Worm (Caenorhabditis elegans) whole organism, L1 larva: ENCODE results near the gene nhr-199.

Source experiments
- blmp-1 ChIP-seq: fragments of 150-350 bp; optimal IDR thresholded peaks from 2 replicates; lab custom pipeline; 2014; ENCODE audit warnings: missing biosample characterization, missing genetic modification characterization
- ceh-82 ChIP-seq, 3 experiments: fragments of 150-350 bp in 1 of 3; sonication (generic microtip) in 2 of 3; optimal IDR thresholded peaks; 2 replicates each; lab custom pipeline; 2014 to 2017; ENCODE audit warnings: missing biosample characterization in 3 of 3, missing genetic modification characterization in 3 of 3
- efl-3 ChIP-seq: fragments of 200-800 bp; sonication (Bioruptor generic); optimal IDR thresholded peaks from 2 replicates; lab custom pipeline; 2018; ENCODE audit warnings: mild to moderate bottlenecking, missing genetic modification characterization, missing compliant biosample characterization
- egl-13 ChIP-seq: sonication (generic microtip); optimal IDR thresholded peaks from 2 replicates; lab custom pipeline; 2016; ENCODE audit warnings: missing genotype, missing genetic modification reagents, missing genetic modification characterization, missing compliant biosample characterization
- elt-2 ChIP-seq: sonication (generic microtip); optimal IDR thresholded peaks from 2 replicates; lab custom pipeline; 2016; ENCODE audit warnings: missing genetic modification characterization, mild to moderate bottlenecking, inconsistent platforms, missing compliant biosample characterization, missing genetic modification reagents
- lin-39 ChIP-seq: fragments of 150-350 bp; optimal IDR thresholded peaks from 2 replicates; lab custom pipeline; 2014; ENCODE audit warnings: missing biosample characterization, missing genetic modification reagents, missing genetic modification characterization
- mdl-1 ChIP-seq, 2 experiments: fragments of 150-350 bp; optimal IDR thresholded peaks; 2 replicates each; lab custom pipeline; 2014 to 2017; ENCODE audit warnings: missing biosample characterization in 2 of 2, missing genetic modification characterization in 2 of 2, inconsistent platforms in 1 of 2
- nhr-12 ChIP-seq: sonication (generic microtip); optimal IDR thresholded peaks from 2 replicates; lab custom pipeline; 2017; ENCODE audit warnings: missing biosample characterization, missing genetic modification characterization
- nhr-20 ChIP-seq: sonication (generic microtip); optimal IDR thresholded peaks from 2 replicates; lab custom pipeline; 2016; ENCODE audit warnings: mild to moderate bottlenecking, missing genetic modification characterization, missing compliant biosample characterization
- nhr-47 ChIP-seq: sonication (generic microtip); optimal IDR thresholded peaks from 2 replicates; lab custom pipeline; 2016; ENCODE audit warnings: mild to moderate bottlenecking, missing genetic modification characterization, moderate library complexity, missing compliant biosample characterization
- tlp-1 ChIP-seq: fragments of 150-350 bp; optimal IDR thresholded peaks from 2 replicates; lab custom pipeline; 2014; ENCODE audit warnings: missing biosample characterization, missing genetic modification characterization
- zag-1 ChIP-seq: fragments of 150-350 bp; optimal IDR thresholded peaks from 2 replicates; lab custom pipeline; 2014; ENCODE audit warnings: missing biosample characterization, missing genetic modification characterization
- ztf-11 ChIP-seq, 2 experiments: sonication (generic microtip); optimal IDR thresholded peaks; 2 replicates each; lab custom pipeline; 2016 to 2017; ENCODE audit warnings: missing genetic modification characterization in 2 of 2, missing biosample characterization in 1 of 2, missing compliant biosample characterization in 1 of 2

- TF ChIP-seq mdl-1 (tag; optimal IDR thresholded peaks at IDR 0.05; lab: Kevin White, UChicago), result peak in 1 of 2 experiments; percentile 61
- TF ChIP-seq efl-3 (GFP tag; lab: Kevin White, UChicago), result no peak
- TF ChIP-seq elt-2 (tag; lab: Kevin White, UChicago), result peak; percentile 98
- TF ChIP-seq zag-1 (tag; lab: Kevin White, UChicago), result no peak
- no peak for TF ChIP-seq nhr-47 (tag; lab: Kevin White, UChicago)
- peak; percentile 46 for TF ChIP-seq blmp-1 (tag; lab: Kevin White, UChicago)
- no peak for TF ChIP-seq lin-39 (tag; lab: Kevin White, UChicago)
- no peak for TF ChIP-seq egl-13 (tag; lab: Kevin White, UChicago)
- no peak for TF ChIP-seq nhr-12 (tag; lab: Kevin White, UChicago)
- TF ChIP-seq ztf-11 (tag; optimal IDR thresholded peaks at IDR 0.05; lab: Kevin White, UChicago), result no peak
- TF ChIP-seq ceh-82 (tag; optimal IDR thresholded peaks at IDR 0.05; lab: Kevin White, UChicago), result no peak
- TF ChIP-seq nhr-20, result peak; percentile 62
- TF ChIP-seq tlp-1 (tag; lab: Kevin White, UChicago), result no peak
These were observed 33.0 kb downstream of the nhr-199 start for ce11 chrV:15666718-15667117.
